Fruit fly (Drosophila melanogaster) whole organism, adult: Measurements from ENCODE around the gene Hsp22.

Source experiments
- CG11617 ChIP-seq: fragments of 200-800 bp; sonication (Bioruptor generic); optimal IDR thresholded peaks from 2 replicates; lab custom pipeline; 2017; ENCODE audit warnings: mild to moderate bottlenecking, missing biosample characterization, missing genetic modification reagents, missing genetic modification characterization
- CG12768 ChIP-seq: fragments of 200-800 bp; sonication (Bioruptor generic); optimal IDR thresholded peaks from 2 replicates; lab custom pipeline; 2017; ENCODE audit warnings: missing biosample characterization, missing genetic modification characterization, mild to moderate bottlenecking, moderate library complexity, missing genetic modification reagents
- CG14711 ChIP-seq: fragments of 200-800 bp; sonication (Bioruptor generic); optimal IDR thresholded peaks from 2 replicates; lab custom pipeline; 2018; ENCODE audit warnings: missing biosample characterization, mild to moderate bottlenecking, missing genetic modification characterization, moderate library complexity
- CG33017 ChIP-seq: fragments of 200-800 bp; sonication (Bioruptor generic); optimal IDR thresholded peaks from 2 replicates; lab custom pipeline; 2018; ENCODE audit warnings: missing biosample characterization, mild to moderate bottlenecking, missing genetic modification characterization, moderate library complexity
- Clk ChIP-seq: fragments of 200-800 bp; sonication (Bioruptor generic); optimal IDR thresholded peaks from 2 replicates; lab custom pipeline; 2017; ENCODE audit warnings: missing biosample characterization, missing genetic modification characterization
- Crg-1 ChIP-seq: fragments of 200-800 bp; sonication (Bioruptor generic); optimal IDR thresholded peaks from 2 replicates; lab custom pipeline; 2016; ENCODE audit warnings: missing biosample characterization, missing genetic modification characterization
- Hr96 ChIP-seq: fragments of 200-800 bp; sonication (Bioruptor generic); optimal IDR thresholded peaks from 2 replicates; lab custom pipeline; 2016; ENCODE audit warnings: missing biosample characterization, missing genetic modification characterization
- bab1 ChIP-seq: fragments of 200-800 bp; sonication (Bioruptor generic); optimal IDR thresholded peaks from 3 replicates; lab custom pipeline; 2019; ENCODE audit warnings: missing biosample characterization, mild to moderate bottlenecking, missing genetic modification characterization, moderate library complexity
- cnc ChIP-seq, 2 experiments: fragments of >200 bp; optimal IDR thresholded peaks; 2 replicates each; lab custom pipeline; 2017
- kay ChIP-seq: fragments of 200-800 bp; sonication (Bioruptor generic); peaks from one replicate; lab custom pipeline; 2016; ENCODE audit warnings: missing biosample characterization, missing genetic modification characterization, borderline replicate concordance
- pad ChIP-seq: fragments of 200-800 bp; sonication (Bioruptor generic); optimal IDR thresholded peaks from 3 replicates; lab custom pipeline; 2017; ENCODE audit warnings: missing biosample characterization, missing genetic modification characterization, mild to moderate bottlenecking, moderate library complexity, missing genetic modification reagents
- toe ChIP-seq: fragments of 200-800 bp; sonication (Bioruptor generic); optimal IDR thresholded peaks from 2 replicates; lab custom pipeline; 2016; ENCODE audit warnings: missing biosample characterization, missing genetic modification characterization

DNA sequence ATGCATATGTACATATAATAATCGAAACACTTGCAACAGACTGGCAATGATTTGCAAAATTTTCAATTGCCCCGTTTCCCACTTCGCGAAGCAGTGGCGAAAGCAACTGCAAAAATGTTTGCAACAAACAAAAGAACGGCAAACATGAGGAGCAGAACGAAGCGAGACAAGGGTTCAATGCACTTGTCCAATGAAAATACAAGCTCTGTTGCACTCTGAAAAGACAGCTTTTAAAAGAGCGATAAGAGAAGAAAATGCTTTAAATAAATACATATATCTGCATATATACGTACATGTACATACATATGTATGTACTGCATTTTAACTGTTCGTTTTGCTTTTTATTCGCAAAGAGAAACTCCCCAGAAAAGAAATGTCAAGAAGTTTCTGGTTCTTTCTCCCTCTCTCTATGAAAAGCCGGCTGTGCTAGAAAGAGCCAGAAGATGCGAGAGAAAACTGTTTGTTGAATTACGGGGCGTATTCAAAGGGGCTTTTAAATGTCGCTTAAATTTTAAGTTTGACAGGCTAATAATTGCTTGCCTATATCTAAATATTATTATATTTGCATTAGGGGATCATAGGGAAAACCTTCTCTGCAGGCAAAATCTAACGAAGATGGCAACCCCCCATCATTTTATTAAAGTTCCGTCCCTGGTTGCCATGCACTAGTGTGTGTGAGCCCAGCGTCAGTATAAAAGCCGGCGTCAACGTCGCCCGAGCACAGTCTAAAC is 10.8 kb downstream of the Hsp22 start, which contains the start of gene Hsp27:
- TF ChIP-seq bab1 (GFP tag; lab: Kevin White, UChicago) (peak; percentile 99), CG12768 (GFP tag; lab: Kevin White, UChicago) (peak; percentile 99), pad (GFP tag; lab: Kevin White, UChicago) (peak; percentile 92), toe (GFP tag; lab: Kevin White, UChicago) (peak; percentile 93), CG14711 (tag; lab: Kevin White, UChicago) (peak; percentile 97), CG11617 (peak; percentile 96), CG33017 (peak; percentile 99), Crg-1 (peak; percentile 97), kay (GFP tag; lab: Kevin White, UChicago) (peak; percentile 99), Clk (GFP tag; lab: Kevin White, UChicago) (peak; percentile 92), Hr96 (GFP tag; lab: Kevin White, UChicago) (peak; percentile 97), cnc (optimal IDR thresholded peaks at IDR 0.05; lab: Kevin White, UChicago) (peak in 1 of 2 experiments; percentile 69)
